Fruit fly (Drosophila melanogaster) whole organism, embryonic: ENCODE measurements around the gene CG4133.

Experiments used
- Abd-B ChIP-seq: fragments of 200-800 bp; sonication (Bioruptor generic); optimal IDR thresholded peaks from 2 replicates; lab custom pipeline; 2018; ENCODE audit warnings: missing biosample characterization, mild to moderate bottlenecking, missing genetic modification characterization, moderate library complexity
- BtbVII ChIP-seq: fragments of 200-800 bp; sonication (Bioruptor generic); optimal IDR thresholded peaks from 3 replicates; lab custom pipeline; 2017; ENCODE audit warnings: missing biosample characterization, mild to moderate bottlenecking, missing genetic modification characterization
- CG10267 ChIP-seq: fragments of 200-800 bp; sonication (Bioruptor generic); optimal IDR thresholded peaks from 2 replicates; lab custom pipeline; 2018; ENCODE audit warnings: missing biosample characterization, mild to moderate bottlenecking, missing genetic modification characterization, moderate library complexity
- CG11504 ChIP-seq: fragments of 200-800 bp; sonication (Bioruptor generic); optimal IDR thresholded peaks from 3 replicates; lab custom pipeline; 2019; ENCODE audit warnings: missing biosample characterization, mild to moderate bottlenecking, missing genetic modification characterization, moderate library complexity
- CG12391 ChIP-seq: fragments of 200-800 bp; sonication (Bioruptor generic); optimal IDR thresholded peaks from 3 replicates; lab custom pipeline; 2018; ENCODE audit warnings: missing biosample characterization, mild to moderate bottlenecking, missing genetic modification characterization, moderate library complexity
- CG13624 ChIP-seq: fragments of 200-800 bp; sonication (Bioruptor generic); optimal IDR thresholded peaks from 2 replicates; lab custom pipeline; 2016; ENCODE audit warnings: missing biosample characterization, missing genetic modification characterization
- CG15011 ChIP-seq: fragments of 200-800 bp; sonication (Bioruptor generic); optimal IDR thresholded peaks from 3 replicates; lab custom pipeline; 2018; ENCODE audit warnings: missing biosample characterization, mild to moderate bottlenecking, missing genetic modification characterization
- CG17361 ChIP-seq: fragments of 200-800 bp; sonication (Bioruptor generic); IDR thresholded peaks from 3 replicates; pipeline ENCODE4 v1.3.6; 2022; ENCODE audit warnings: missing biosample characterization, missing genetic modification characterization
- CG17385 ChIP-seq: fragments of 200-800 bp; sonication (Bioruptor generic); optimal IDR thresholded peaks from 3 replicates; lab custom pipeline; 2018; ENCODE audit warnings: missing biosample characterization, mild to moderate bottlenecking, missing genetic modification characterization
- CG17612 ChIP-seq: fragments of 200-800 bp; sonication (Bioruptor generic); IDR thresholded peaks from 2 replicates; pipeline ENCODE4 v1.3.6; 2022; ENCODE audit warnings: missing biosample characterization, missing genetic modification characterization
- CG33213 ChIP-seq: fragments of 200-800 bp; sonication (Bioruptor generic); optimal IDR thresholded peaks from 3 replicates; lab custom pipeline; 2016; ENCODE audit warnings: missing biosample characterization, missing genetic modification characterization
- CG4404 ChIP-seq: fragments of 200-800 bp; sonication (Bioruptor generic); IDR thresholded peaks from 2 replicates; pipeline ENCODE4 v1.3.6; 2022; ENCODE audit warnings: missing biosample characterization, missing genetic modification characterization
- CG6175 ChIP-seq: fragments of 200-800 bp; sonication (Bioruptor generic); IDR thresholded peaks from 3 replicates; pipeline ENCODE4 v1.3.6; 2022; ENCODE audit warnings: missing biosample characterization, missing genetic modification characterization
- CG6272 ChIP-seq: fragments of 200-800 bp; sonication (Bioruptor generic); IDR thresholded peaks from 2 replicates; pipeline ENCODE4 v1.3.6; 2022; ENCODE audit warnings: missing biosample characterization, missing genetic modification characterization
- CG6689 ChIP-seq: fragments of 200-800 bp; sonication (Bioruptor generic); IDR thresholded peaks from 2 replicates; pipeline ENCODE4 v1.3.6; 2022; ENCODE audit warnings: missing biosample characterization, missing genetic modification characterization
- CG6791 ChIP-seq: fragments of 200-800 bp; sonication (Bioruptor generic); IDR thresholded peaks from 3 replicates; pipeline ENCODE4 v1.3.6; 2022; ENCODE audit warnings: missing biosample characterization, missing genetic modification characterization; ENCODE audit not compliant: partially characterized antibody
- CG8089 ChIP-seq: fragments of 200-800 bp; sonication (Bioruptor generic); optimal IDR thresholded peaks from 3 replicates; lab custom pipeline; 2016; ENCODE audit warnings: missing biosample characterization, missing genetic modification characterization
- CG8944 ChIP-seq: fragments of 200-800 bp; sonication (Bioruptor generic); optimal IDR thresholded peaks from 3 replicates; lab custom pipeline; 2016; ENCODE audit warnings: missing biosample characterization, missing genetic modification characterization
- CG9932 ChIP-seq: fragments of 200-800 bp; sonication (Bioruptor generic); IDR thresholded peaks from 2 replicates; pipeline ENCODE4 v1.3.6; 2022; ENCODE audit warnings: missing biosample characterization, missing genetic modification characterization
- D ChIP-seq, 2 experiments: fragments of 200-800 bp in 1 of 2; fragments of >200 bp in 1 of 2; sonication (Bioruptor generic) in 1 of 2; optimal IDR thresholded peaks; 2 replicates in 1 of 2; 3 replicates in 1 of 2; lab custom pipeline; 2017; ENCODE audit warnings: mild to moderate bottlenecking in 1 of 2, missing biosample characterization in 1 of 2, missing genetic modification characterization in 1 of 2, missing genetic modification reagents in 1 of 2
- Dbx ChIP-seq: fragments of 200-800 bp; sonication (Bioruptor generic); IDR thresholded peaks from 3 replicates; pipeline ENCODE4 v1.3.6; 2022; ENCODE audit warnings: missing biosample characterization, missing genetic modification characterization
- Hsf ChIP-seq: fragments of 200-800 bp; sonication (Bioruptor generic); optimal IDR thresholded peaks from 3 replicates; lab custom pipeline; 2016; ENCODE audit warnings: missing biosample characterization, missing genetic modification characterization
- MESR4 ChIP-seq: fragments of 200-800 bp; sonication (Bioruptor generic); optimal IDR thresholded peaks from 2 replicates; lab custom pipeline; 2018; ENCODE audit warnings: missing biosample characterization, mild to moderate bottlenecking, missing genetic modification characterization, moderate library complexity
- MTF-1 ChIP-seq: fragments of 200-800 bp; sonication (Bioruptor generic); optimal IDR thresholded peaks from 2 replicates; lab custom pipeline; 2018; ENCODE audit warnings: missing biosample characterization, mild to moderate bottlenecking, missing genetic modification characterization, borderline replicate concordance
- Mad ChIP-seq: fragments of 200-800 bp; sonication (Bioruptor generic); optimal IDR thresholded peaks from 2 replicates; lab custom pipeline; 2016; ENCODE audit warnings: missing biosample characterization, missing genetic modification characterization
- NFAT ChIP-seq: fragments of 200-800 bp; sonication (Bioruptor generic); IDR thresholded peaks from 2 replicates; pipeline ENCODE4 v1.3.6; 2022; ENCODE audit warnings: missing biosample characterization, missing genetic modification characterization
- aop ChIP-seq: fragments of 200-800 bp; sonication (Bioruptor generic); IDR thresholded peaks from 2 replicates; pipeline ENCODE4 v1.3.6; 2022; ENCODE audit warnings: missing biosample characterization, missing genetic modification characterization
- ash1 ChIP-seq: fragments of 200-800 bp; sonication (Bioruptor generic); optimal IDR thresholded peaks from 2 replicates; lab custom pipeline; 2018; ENCODE audit warnings: missing biosample characterization, mild to moderate bottlenecking, missing genetic modification characterization
- bbx ChIP-seq: fragments of 200-800 bp; sonication (Bioruptor generic); IDR thresholded peaks from 2 replicates; pipeline ENCODE4 v1.3.6; 2022; ENCODE audit warnings: missing biosample characterization, missing genetic modification characterization; ENCODE audit not compliant: partially characterized antibody
- ci ChIP-seq: fragments of 200-800 bp; sonication (Bioruptor generic); IDR thresholded peaks from 3 replicates; pipeline ENCODE4 v1.3.6; 2022; ENCODE audit warnings: missing biosample characterization, missing genetic modification characterization
- crol ChIP-seq: fragments of 200-800 bp; sonication (Bioruptor generic); IDR thresholded peaks from 2 replicates; pipeline ENCODE4 v1.3.6; 2022; ENCODE audit warnings: missing biosample characterization, missing genetic modification characterization
- crp ChIP-seq, 2 experiments: fragments of 200-800 bp; sonication (Bioruptor generic); optimal IDR thresholded peaks; 2 replicates in 1 of 2; 3 replicates in 1 of 2; lab custom pipeline; 2017; ENCODE audit warnings: missing biosample characterization in 2 of 2, missing genetic modification characterization in 2 of 2, mild to moderate bottlenecking in 1 of 2, moderate library complexity in 1 of 2
- en ChIP-seq: fragments of 200-800 bp; sonication (Bioruptor generic); optimal IDR thresholded peaks from 2 replicates; lab custom pipeline; 2016; ENCODE audit warnings: missing biosample characterization, missing genetic modification characterization
- fd3F ChIP-seq: fragments of 200-800 bp; sonication (Bioruptor generic); optimal IDR thresholded peaks from 2 replicates; lab custom pipeline; 2018; ENCODE audit warnings: missing biosample characterization, mild to moderate bottlenecking, missing genetic modification characterization, moderate library complexity
- fru ChIP-seq: fragments of >200 bp; optimal IDR thresholded peaks from 2 replicates; lab custom pipeline; 2017
- gsb-n ChIP-seq: fragments of 200-800 bp; sonication (Bioruptor generic); optimal IDR thresholded peaks from 3 replicates; lab custom pipeline; 2018; ENCODE audit warnings: missing biosample characterization, mild to moderate bottlenecking, missing genetic modification characterization
- gt ChIP-seq: fragments of 200-800 bp; sonication (Bioruptor generic); IDR thresholded peaks from 2 replicates; pipeline ENCODE4 v1.3.6; 2022; ENCODE audit warnings: missing biosample characterization, missing genetic modification characterization
- ind ChIP-seq: fragments of 200-800 bp; sonication (Bioruptor generic); optimal IDR thresholded peaks from 3 replicates; lab custom pipeline; 2016; ENCODE audit warnings: missing biosample characterization, missing genetic modification characterization
- ken ChIP-seq: fragments of 200-800 bp; sonication (Bioruptor generic); IDR thresholded peaks from 3 replicates; pipeline ENCODE4 v1.3.6; 2022; ENCODE audit warnings: missing biosample characterization, missing genetic modification characterization
- knrl ChIP-seq: fragments of 200-800 bp; sonication (Bioruptor generic); IDR thresholded peaks from 3 replicates; pipeline ENCODE4 v1.3.6; 2022; ENCODE audit warnings: missing biosample characterization, missing genetic modification characterization; ENCODE audit not compliant: partially characterized antibody
- nom ChIP-seq: fragments of 200-800 bp; sonication (Bioruptor generic); optimal IDR thresholded peaks from 2 replicates; lab custom pipeline; 2017; ENCODE audit warnings: missing biosample characterization, missing genetic modification characterization, mild to moderate bottlenecking, moderate library complexity, missing genetic modification reagents
- org-1 ChIP-seq: fragments of 200-800 bp; sonication (Bioruptor generic); optimal IDR thresholded peaks from 2 replicates; lab custom pipeline; 2017; ENCODE audit warnings: missing biosample characterization, missing genetic modification characterization
- phol ChIP-seq: fragments of 200-800 bp; sonication (Bioruptor generic); optimal IDR thresholded peaks from 3 replicates; lab custom pipeline; 2018; ENCODE audit warnings: missing biosample characterization, mild to moderate bottlenecking, missing genetic modification characterization, moderate library complexity
- pzg ChIP-seq: fragments of 200-800 bp; sonication (Bioruptor generic); optimal IDR thresholded peaks from 3 replicates; lab custom pipeline; 2018; ENCODE audit warnings: missing biosample characterization, mild to moderate bottlenecking, missing genetic modification characterization, moderate library complexity
- ro ChIP-seq: fragments of 200-800 bp; sonication (Bioruptor generic); IDR thresholded peaks from 2 replicates; pipeline ENCODE4 v1.3.6; 2022; ENCODE audit warnings: missing biosample characterization, missing genetic modification characterization
- sd ChIP-seq: fragments of 200-800 bp; sonication (Bioruptor generic); optimal IDR thresholded peaks from 3 replicates; lab custom pipeline; 2018; ENCODE audit warnings: missing biosample characterization, mild to moderate bottlenecking, missing genetic modification characterization, moderate library complexity
- sens ChIP-seq: fragments of 200-800 bp; sonication (Bioruptor generic); peaks from one replicate; lab custom pipeline; 2016; ENCODE audit warnings: missing biosample characterization, missing genetic modification characterization
- sqz ChIP-seq: fragments of 200-800 bp; sonication (Bioruptor generic); optimal IDR thresholded peaks from 3 replicates; lab custom pipeline; 2018; ENCODE audit warnings: missing biosample characterization, mild to moderate bottlenecking, missing genetic modification characterization
- tio ChIP-seq: fragments of 200-800 bp; sonication (Bioruptor generic); optimal IDR thresholded peaks from 2 replicates; lab custom pipeline; 2017; ENCODE audit warnings: missing biosample characterization, missing genetic modification characterization, inconsistent platforms
- twi ChIP-seq: fragments of 200-800 bp; optimal IDR thresholded peaks from 2 replicates; lab custom pipeline; 2019; ENCODE audit warnings: missing biosample characterization, mild to moderate bottlenecking, missing genetic modification characterization, moderate library complexity
- unc-4 ChIP-seq: fragments of 200-800 bp; sonication (Bioruptor generic); IDR thresholded peaks from 2 replicates; pipeline ENCODE4 v1.3.6; 2022; ENCODE audit warnings: missing biosample characterization, missing genetic modification characterization; ENCODE audit not compliant: partially characterized antibody
- vvl ChIP-seq: fragments of 200-800 bp; sonication (Bioruptor generic); IDR thresholded peaks from 2 replicates; pipeline ENCODE4 v1.3.6; 2022; ENCODE audit warnings: missing biosample characterization, missing genetic modification characterization

The CG4133 gene

dm6 chr2L:452872-453271, 2.5 kb upstream of the CG4133 start, which contains the start of the genes crq and shv (continued):
- TF ChIP-seq NFAT (GFP tag; lab: Robert Waterston, UW) (no peak), pzg (GFP tag; lab: Kevin White, UChicago) (peak; percentile 90), ash1 (GFP tag; lab: Kevin White, UChicago) (no peak), bbx (GFP tag; lab: Robert Waterston, UW) (no peak; the same call in 1 of the 2 replicates), sd (tag; lab: Kevin White, UChicago) (no peak), sens (GFP tag; lab: Kevin White, UChicago) (no peak), CG17361 (GFP tag; lab: Robert Waterston, UW) (no peak), BtbVII (GFP tag; lab: Kevin White, UChicago) (no peak), unc-4 (GFP tag; lab: Robert Waterston, UW) (peak; percentile 42; the same call in 1 of the 2 replicates), CG10267 (tag; lab: Kevin White, UChicago) (peak; percentile 31), CG13624 (GFP tag; lab: Kevin White, UChicago) (no peak), ind (GFP tag; lab: Kevin White, UChicago) (no peak), Abd-B (GFP tag; lab: Kevin White, UChicago) (no peak), ro (GFP tag; lab: Robert Waterston, UW) (no peak), tio (GFP tag; lab: Kevin White, UChicago) (no peak), twi (no peak), phol (tag; lab: Kevin White, UChicago) (peak; percentile 0), vvl (GFP tag; lab: Robert Waterston, UW) (no peak), CG17385 (GFP tag; lab: Kevin White, UChicago) (no peak), MESR4 (GFP tag; lab: Kevin White, UChicago) (peak; percentile 72), CG6175 (GFP tag; lab: Robert Waterston, UW) (no peak), CG6272 (GFP tag; lab: Robert Waterston, UW) (no peak), CG33213 (GFP tag; lab: Kevin White, UChicago) (no peak), CG15011 (GFP tag; lab: Kevin White, UChicago) (no peak), Dbx (GFP tag; lab: Robert Waterston, UW) (no peak), CG6689 (GFP tag; lab: Robert Waterston, UW) (no peak), CG8089 (GFP tag; lab: Kevin White, UChicago) (no peak), fd3F (GFP tag; lab: Kevin White, UChicago) (no peak), CG11504 (tag; lab: Kevin White, UChicago) (no peak), Hsf (GFP tag; lab: Kevin White, UChicago) (no peak), sqz (GFP tag; lab: Kevin White, UChicago) (no peak), D (optimal IDR thresholded peaks at IDR 0.05; lab: Kevin White, UChicago) (no peak), D (GFP tag; optimal IDR thresholded peaks at IDR 0.05; lab: Kevin White, UChicago) (no peak), CG9932 (GFP tag; lab: Robert Waterston, UW) (no peak), CG12391 (tag; lab: Kevin White, UChicago) (no peak), MTF-1 (GFP tag; lab: Kevin White, UChicago) (no peak), Mad (GFP tag; lab: Kevin White, UChicago) (no peak), ken (no peak), CG8944 (GFP tag; lab: Kevin White, UChicago) (no peak), gsb-n (no peak), crp (GFP tag; optimal IDR thresholded peaks at IDR 0.05; lab: Kevin White, UChicago) (peak; percentile 89 to 99), nom (GFP tag; lab: Kevin White, UChicago) (no peak), ci (GFP tag; lab: Robert Waterston, UW) (0 out of 3 replicates have a peak, but pooled peaks have one; percentile 11), aop (GFP tag; lab: Robert Waterston, UW) (no peak), crol (GFP tag; lab: Robert Waterston, UW) (no peak), knrl (GFP tag; lab: Robert Waterston, UW) (no peak), CG4404 (no peak), CG6791 (no peak), fru (no peak), en (GFP tag; lab: Kevin White, UChicago) (no peak), CG17612 (GFP tag; lab: Robert Waterston, UW) (no peak), gt (GFP tag; lab: Robert Waterston, UW) (no peak), org-1 (GFP tag; lab: Kevin White, UChicago) (no peak)
